Fruit fly (Drosophila melanogaster) whole organism, adult: ENCODE data around the gene Or83a.

ENCODE experiments used
- CG14711 ChIP-seq: fragments of 200-800 bp; sonication (Bioruptor generic); optimal IDR thresholded peaks from 2 replicates; lab custom pipeline; 2018; ENCODE audit warnings: missing biosample characterization, mild to moderate bottlenecking, missing genetic modification characterization, moderate library complexity
- CG5204 ChIP-seq: fragments of 200-800 bp; sonication (Bioruptor generic); optimal IDR thresholded peaks from 2 replicates; lab custom pipeline; 2016; ENCODE audit warnings: missing biosample characterization, missing genetic modification characterization
- Clk ChIP-seq: fragments of 200-800 bp; sonication (Bioruptor generic); optimal IDR thresholded peaks from 2 replicates; lab custom pipeline; 2017; ENCODE audit warnings: missing biosample characterization, missing genetic modification characterization
- Crg-1 ChIP-seq: fragments of 200-800 bp; sonication (Bioruptor generic); optimal IDR thresholded peaks from 2 replicates; lab custom pipeline; 2016; ENCODE audit warnings: missing biosample characterization, missing genetic modification characterization
- Hr96 ChIP-seq: fragments of 200-800 bp; sonication (Bioruptor generic); optimal IDR thresholded peaks from 2 replicates; lab custom pipeline; 2016; ENCODE audit warnings: missing biosample characterization, missing genetic modification characterization
- Mnt ChIP-seq: fragments of 200-800 bp; sonication (Bioruptor generic); optimal IDR thresholded peaks from 2 replicates; lab custom pipeline; 2016; ENCODE audit warnings: missing biosample characterization, mild to moderate bottlenecking, missing genetic modification characterization
- bab1 ChIP-seq: fragments of 200-800 bp; sonication (Bioruptor generic); optimal IDR thresholded peaks from 3 replicates; lab custom pipeline; 2019; ENCODE audit warnings: missing biosample characterization, mild to moderate bottlenecking, missing genetic modification characterization, moderate library complexity
- cic ChIP-seq: fragments of 200-800 bp; sonication (Bioruptor generic); optimal IDR thresholded peaks from 2 replicates; lab custom pipeline; 2017; ENCODE audit warnings: missing biosample characterization, mild to moderate bottlenecking, missing genetic modification characterization, moderate library complexity
- cnc ChIP-seq, 2 experiments: fragments of >200 bp; optimal IDR thresholded peaks; 2 replicates each; lab custom pipeline; 2017
- pad ChIP-seq: fragments of 200-800 bp; sonication (Bioruptor generic); optimal IDR thresholded peaks from 3 replicates; lab custom pipeline; 2017; ENCODE audit warnings: missing biosample characterization, missing genetic modification characterization, mild to moderate bottlenecking, moderate library complexity, missing genetic modification reagents
- tj ChIP-seq: fragments of 200-800 bp; sonication (Bioruptor generic); optimal IDR thresholded peaks from 3 replicates; lab custom pipeline; 2017; ENCODE audit warnings: missing biosample characterization, mild to moderate bottlenecking, missing genetic modification characterization, moderate library complexity
- toe ChIP-seq: fragments of 200-800 bp; sonication (Bioruptor generic); optimal IDR thresholded peaks from 2 replicates; lab custom pipeline; 2016; ENCODE audit warnings: missing biosample characterization, missing genetic modification characterization

The Or83a gene

DNA sequence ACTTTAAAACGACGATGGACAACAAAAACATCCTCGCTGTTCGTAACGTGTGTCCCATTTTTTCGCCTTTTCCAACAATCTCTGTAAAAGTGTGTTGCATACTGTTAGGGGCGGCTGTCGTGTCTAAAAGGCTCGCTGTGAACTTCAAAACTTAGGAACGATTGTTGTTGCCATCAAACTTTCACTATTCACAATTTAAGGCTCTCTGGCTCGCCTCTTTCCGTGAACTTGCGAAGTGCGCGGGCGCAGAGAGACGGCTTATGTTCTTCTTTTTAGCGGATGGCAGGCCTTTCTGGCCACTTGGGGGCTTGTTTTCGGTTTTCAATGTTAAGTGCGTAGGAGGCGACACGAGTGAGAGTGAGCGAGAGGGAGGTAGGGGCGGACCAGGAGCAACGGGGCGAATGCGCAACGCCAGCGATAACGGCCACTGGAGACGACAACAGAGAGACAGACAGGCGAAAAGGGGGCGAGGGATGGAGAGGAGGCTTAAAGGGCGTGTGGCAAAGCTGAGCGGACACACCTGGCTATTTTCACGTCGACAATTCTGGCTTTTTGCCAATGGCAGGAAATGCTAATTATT, 48.5 kb downstream of the Or83a start, which contains the start of gene mtd:
mtd (minus strand) TSS at position 51 of the 580 bp plus-strand sequence.
- TF ChIP-seq Hr96 (GFP tag; lab: Kevin White, UChicago) (no peak), tj (GFP tag; lab: Kevin White, UChicago) (no peak), Crg-1 (GFP tag; lab: Kevin White, UChicago) (no peak), cic (GFP tag; lab: Kevin White, UChicago) (no peak), toe (GFP tag; lab: Kevin White, UChicago) (no peak), CG5204 (GFP tag; lab: Kevin White, UChicago) (no peak), Clk (GFP tag; lab: Kevin White, UChicago) (no peak), CG14711 (no peak), cnc (optimal IDR thresholded peaks at IDR 0.05; lab: Kevin White, UChicago) (no peak), pad (no peak), bab1 (GFP tag; lab: Kevin White, UChicago) (no peak), Mnt (GFP tag; lab: Kevin White, UChicago) (no peak)
